Fruit fly (Drosophila melanogaster) whole organism, prepupa: ENCODE data around the gene Snoo.
A peak's percentile ranks its signal among the peaks of the same experiment; 100 is the strongest.

Experiments
- CG11294 ChIP-seq: fragments of 200-800 bp; sonication (Bioruptor generic); IDR thresholded peaks from 2 replicates; pipeline ENCODE4 v1.3.6; 2022; ENCODE audit warnings: missing biosample characterization, missing genetic modification characterization
- CG11762 ChIP-seq: fragments of 200-800 bp; sonication (Bioruptor generic); optimal IDR thresholded peaks from 3 replicates; lab custom pipeline; 2016; ENCODE audit warnings: missing biosample characterization, missing genetic modification characterization; ENCODE audit not compliant: insufficient read depth
- CG1621 ChIP-seq: fragments of 200-800 bp; sonication (Bioruptor generic); optimal IDR thresholded peaks from 3 replicates; lab custom pipeline; 2018; ENCODE audit warnings: missing biosample characterization, mild to moderate bottlenecking, missing genetic modification characterization
- CG32006 ChIP-seq: fragments of 200-800 bp; sonication (Bioruptor generic); optimal IDR thresholded peaks from 3 replicates; lab custom pipeline; 2017; ENCODE audit warnings: missing biosample characterization, mild to moderate bottlenecking, missing genetic modification characterization
- CG34406 ChIP-seq: fragments of 200-800 bp; sonication (Bioruptor generic); optimal IDR thresholded peaks from 3 replicates; lab custom pipeline; 2016; ENCODE audit warnings: missing biosample characterization, missing genetic modification characterization
- CG3919 ChIP-seq: fragments of 200-800 bp; sonication (Bioruptor generic); optimal IDR thresholded peaks from 3 replicates; lab custom pipeline; 2016; ENCODE audit warnings: missing biosample characterization, missing genetic modification characterization
- CG4318 ChIP-seq: fragments of 200-800 bp; sonication (Bioruptor generic); optimal IDR thresholded peaks from 3 replicates; lab custom pipeline; 2017; ENCODE audit warnings: missing biosample characterization, mild to moderate bottlenecking, missing genetic modification characterization
- CG6163 ChIP-seq: fragments of 200-800 bp; sonication (Bioruptor generic); IDR thresholded peaks from 3 replicates; pipeline ENCODE4 v1.3.6; 2022; ENCODE audit warnings: missing biosample characterization, missing genetic modification characterization
- CG6276 ChIP-seq: fragments of 200-800 bp; sonication (Bioruptor generic); optimal IDR thresholded peaks from 2 replicates; lab custom pipeline; 2017; ENCODE audit warnings: missing biosample characterization, mild to moderate bottlenecking, missing genetic modification characterization
- CG6792 ChIP-seq: fragments of 200-800 bp; sonication (Bioruptor generic); optimal IDR thresholded peaks from 3 replicates; lab custom pipeline; 2016; ENCODE audit warnings: missing biosample characterization, missing genetic modification characterization
- CG6854 ChIP-seq: fragments of 200-800 bp; sonication (Bioruptor generic); optimal IDR thresholded peaks from 2 replicates; lab custom pipeline; 2017; ENCODE audit warnings: missing biosample characterization, mild to moderate bottlenecking, missing genetic modification characterization
- CG8119 ChIP-seq: fragments of 200-800 bp; sonication (Bioruptor generic); IDR thresholded peaks from 3 replicates; pipeline ENCODE4 v1.3.6; 2022; ENCODE audit warnings: missing biosample characterization, missing genetic modification characterization
- CG8319 ChIP-seq: fragments of 200-800 bp; sonication (Bioruptor generic); optimal IDR thresholded peaks from 3 replicates; lab custom pipeline; 2016; ENCODE audit warnings: missing biosample characterization, missing genetic modification characterization
- CG8632 ChIP-seq: fragments of 200-800 bp; sonication (Bioruptor generic); optimal IDR thresholded peaks from 3 replicates; lab custom pipeline; 2016; ENCODE audit warnings: missing biosample characterization, missing genetic modification characterization
- CG9139 ChIP-seq: fragments of 200-800 bp; sonication (Bioruptor generic); optimal IDR thresholded peaks from 3 replicates; lab custom pipeline; 2017; ENCODE audit warnings: missing biosample characterization, mild to moderate bottlenecking, missing genetic modification characterization
- Eip75B ChIP-seq: fragments of 200-800 bp; sonication (Bioruptor generic); optimal IDR thresholded peaks from 3 replicates; lab custom pipeline; 2016; ENCODE audit warnings: missing biosample characterization, missing genetic modification characterization
- Eip78C ChIP-seq: fragments of 200-800 bp; sonication (Bioruptor generic); peaks from one replicate; lab custom pipeline; 2016; ENCODE audit warnings: missing biosample characterization, missing genetic modification characterization
- Ets21C ChIP-seq: fragments of 200-800 bp; sonication (Bioruptor generic); optimal IDR thresholded peaks from 3 replicates; lab custom pipeline; 2016; ENCODE audit warnings: missing biosample characterization, missing genetic modification characterization
- Gug ChIP-seq: fragments of 200-800 bp; sonication (Bioruptor generic); IDR thresholded peaks from 2 replicates; pipeline ENCODE4 v1.3.6; 2022; ENCODE audit warnings: missing biosample characterization, missing genetic modification characterization
- Hr38 ChIP-seq: sonication (Bioruptor generic); optimal IDR thresholded peaks from 2 replicates; lab custom pipeline; 2016; ENCODE audit warnings: missing biosample characterization, missing genetic modification characterization
- Hr39 ChIP-seq: fragments of 200-800 bp; sonication (Bioruptor generic); optimal IDR thresholded peaks from 2 replicates; lab custom pipeline; 2016; ENCODE audit warnings: missing biosample characterization, missing genetic modification characterization
- Hr4 ChIP-seq: fragments of 200-800 bp; sonication (Bioruptor generic); optimal IDR thresholded peaks from 3 replicates; lab custom pipeline; 2016; ENCODE audit warnings: missing biosample characterization, missing genetic modification characterization
- Met ChIP-seq: fragments of 200-800 bp; sonication (Bioruptor generic); optimal IDR thresholded peaks from 3 replicates; lab custom pipeline; 2016; ENCODE audit warnings: missing biosample characterization, missing genetic modification characterization
- OdsH ChIP-seq: fragments of 200-800 bp; sonication (Bioruptor generic); optimal IDR thresholded peaks from 3 replicates; lab custom pipeline; 2016; ENCODE audit warnings: missing biosample characterization, missing genetic modification characterization
- Smox ChIP-seq: fragments of 200-800 bp; sonication (Bioruptor generic); optimal IDR thresholded peaks from 3 replicates; lab custom pipeline; 2016; ENCODE audit warnings: missing biosample characterization, missing genetic modification characterization
- Sox14 ChIP-seq: fragments of 200-800 bp; sonication (Bioruptor generic); optimal IDR thresholded peaks from 3 replicates; lab custom pipeline; 2016; ENCODE audit warnings: missing biosample characterization, missing genetic modification characterization
- Sox15 ChIP-seq: fragments of 200-800 bp; sonication (Bioruptor generic); optimal IDR thresholded peaks from 3 replicates; lab custom pipeline; 2016; ENCODE audit warnings: missing biosample characterization, missing genetic modification characterization
- achi ChIP-seq: fragments of 200-800 bp; sonication (Bioruptor generic); optimal IDR thresholded peaks from 3 replicates; lab custom pipeline; 2016; ENCODE audit warnings: missing biosample characterization, missing genetic modification characterization
- acj6 ChIP-seq: fragments of 200-800 bp; sonication (Bioruptor generic); optimal IDR thresholded peaks from 3 replicates; lab custom pipeline; 2016; ENCODE audit warnings: missing biosample characterization, missing genetic modification characterization
- cyc ChIP-seq: fragments of 200-800 bp; sonication (Bioruptor generic); optimal IDR thresholded peaks from 3 replicates; lab custom pipeline; 2016; ENCODE audit warnings: missing biosample characterization, missing genetic modification characterization
- dsx ChIP-seq: fragments of 200-800 bp; optimal IDR thresholded peaks from 3 replicates; lab custom pipeline; 2019; ENCODE audit warnings: missing biosample characterization, mild to moderate bottlenecking, missing genetic modification characterization, moderate library complexity; ENCODE audit not compliant: poor library complexity, severe bottlenecking
- eg ChIP-seq: fragments of 200-800 bp; sonication (Bioruptor generic); IDR thresholded peaks from 3 replicates; pipeline ENCODE4 v1.3.6; 2022; ENCODE audit warnings: missing biosample characterization, missing genetic modification characterization
- esn ChIP-seq: fragments of 200-800 bp; sonication (Bioruptor generic); optimal IDR thresholded peaks from 2 replicates; lab custom pipeline; 2016; ENCODE audit warnings: missing biosample characterization, mild to moderate bottlenecking, missing genetic modification characterization, moderate library complexity
- fd59A ChIP-seq: fragments of 200-800 bp; sonication (Bioruptor generic); optimal IDR thresholded peaks from 2 replicates; lab custom pipeline; 2017; ENCODE audit warnings: missing biosample characterization, mild to moderate bottlenecking, missing genetic modification characterization, missing genetic modification reagents
- fd85E ChIP-seq: fragments of 200-800 bp; sonication (Bioruptor generic); optimal IDR thresholded peaks from 3 replicates; lab custom pipeline; 2016; ENCODE audit warnings: missing biosample characterization, missing genetic modification characterization
- fkh ChIP-seq: fragments of 200-800 bp; sonication (Bioruptor generic); optimal IDR thresholded peaks from 3 replicates; lab custom pipeline; 2017; ENCODE audit warnings: missing biosample characterization, mild to moderate bottlenecking, missing genetic modification characterization, moderate library complexity
- lz ChIP-seq: fragments of 200-800 bp; sonication (Bioruptor generic); optimal IDR thresholded peaks from 3 replicates; lab custom pipeline; 2016; ENCODE audit warnings: missing biosample characterization, missing genetic modification characterization
- net ChIP-seq: fragments of 200-800 bp; sonication (Bioruptor generic); optimal IDR thresholded peaks from 3 replicates; lab custom pipeline; 2016; ENCODE audit warnings: missing biosample characterization, missing genetic modification characterization
- pdm3 ChIP-seq: fragments of 200-800 bp; sonication (Bioruptor generic); optimal IDR thresholded peaks from 3 replicates; lab custom pipeline; 2016; ENCODE audit warnings: missing biosample characterization, missing genetic modification characterization
- salr ChIP-seq, 2 experiments: fragments of 200-800 bp; sonication (Bioruptor generic); optimal IDR thresholded peaks; 3 replicates each; lab custom pipeline; 2016 to 2018; ENCODE audit warnings: missing biosample characterization in 2 of 2, missing genetic modification characterization in 2 of 2, mild to moderate bottlenecking in 1 of 2
- spab ChIP-seq: fragments of 200-800 bp; sonication (Bioruptor generic); optimal IDR thresholded peaks from 2 replicates; lab custom pipeline; 2017; ENCODE audit warnings: missing biosample characterization, mild to moderate bottlenecking, missing genetic modification characterization, missing genetic modification reagents
- ss ChIP-seq, 2 experiments: fragments of 200-800 bp; sonication (Bioruptor generic); optimal IDR thresholded peaks; 2 replicates in 1 of 2; 3 replicates in 1 of 2; lab custom pipeline; 2017 to 2018; ENCODE audit warnings: mild to moderate bottlenecking in 2 of 2, missing biosample characterization in 2 of 2, missing genetic modification characterization in 2 of 2, moderate library complexity in 1 of 2
- svp ChIP-seq: fragments of 200-800 bp; sonication (Bioruptor generic); peaks from one replicate; lab custom pipeline; 2016; ENCODE audit warnings: missing biosample characterization, missing genetic modification characterization
- topi ChIP-seq: fragments of 200-800 bp; sonication (Bioruptor generic); optimal IDR thresholded peaks from 3 replicates; lab custom pipeline; 2016; ENCODE audit warnings: missing biosample characterization, missing genetic modification characterization
- vri ChIP-seq: fragments of 200-800 bp; sonication (Bioruptor generic); optimal IDR thresholded peaks from 3 replicates; lab custom pipeline; 2016; ENCODE audit warnings: missing biosample characterization, mild to moderate bottlenecking, missing genetic modification characterization

The Snoo gene

DNA sequence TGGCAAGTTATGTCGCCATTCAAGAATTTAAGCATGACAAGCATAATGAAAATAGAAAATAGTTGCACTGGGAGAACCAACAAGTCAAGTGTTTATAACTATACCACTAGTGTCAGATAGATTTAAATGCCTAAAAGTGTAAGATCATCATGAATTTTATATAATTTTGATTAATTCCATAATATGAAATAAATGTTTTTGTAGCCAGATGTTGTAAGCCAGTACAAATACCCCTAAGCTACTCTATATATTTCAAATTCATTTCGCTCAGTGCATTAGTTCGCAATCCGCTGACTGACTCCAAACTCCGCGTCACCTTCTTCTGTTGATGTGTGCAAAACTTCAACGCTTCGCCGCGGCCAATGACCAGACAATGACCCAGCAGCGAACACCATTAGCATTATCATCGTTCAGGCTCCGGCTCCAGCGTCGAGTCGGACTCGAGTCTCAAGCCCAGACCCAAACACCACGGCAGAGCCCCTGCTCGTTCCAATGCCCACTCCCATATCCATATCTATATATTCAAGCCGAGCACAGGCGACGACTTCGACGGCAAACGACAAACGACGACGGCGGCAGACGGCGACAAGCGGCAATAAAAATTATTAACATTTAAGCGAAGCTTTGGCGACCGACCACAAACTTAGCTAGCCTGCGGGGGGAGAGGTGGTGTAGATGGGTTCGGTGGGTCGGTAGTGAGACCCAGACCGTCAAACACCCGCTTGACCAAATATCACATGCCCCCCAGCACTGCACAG lies 27.5 kb downstream of the Snoo start (continued):
- TF ChIP-seq esn (GFP tag; lab: Kevin White, UChicago) = peak; percentile 6

DNA sequence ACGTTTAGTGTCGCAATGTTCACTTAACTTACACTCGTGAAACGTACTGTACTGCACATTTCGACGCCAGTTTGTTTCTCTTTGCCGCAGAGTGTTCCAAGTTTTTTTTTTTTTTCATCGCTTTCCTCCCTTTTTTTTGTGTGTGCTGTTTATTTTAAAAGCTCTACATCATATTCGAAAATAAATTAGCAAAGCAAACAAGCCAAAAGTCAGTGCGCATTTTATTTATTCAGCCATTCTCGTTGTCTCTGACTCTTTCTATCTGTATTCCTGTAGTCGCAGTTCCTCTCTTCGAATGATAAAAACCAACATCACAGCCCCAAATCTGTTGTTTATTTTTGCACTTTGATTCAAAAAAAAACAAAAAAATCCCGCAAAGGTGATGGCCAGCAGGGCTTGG lies 29.4 kb downstream of the Snoo start:
- TF ChIP-seq vri (GFP tag; lab: Kevin White, UChicago) = peak; percentile 22
- TF ChIP-seq Ets21C (GFP tag; lab: Kevin White, UChicago) = no peak
- TF ChIP-seq Sox15 (GFP tag; lab: Kevin White, UChicago) = no peak
- no peak for TF ChIP-seq CG8632
- TF ChIP-seq fd59A (GFP tag; lab: Kevin White, UChicago) = no peak
- no peak for TF ChIP-seq Hr38 (GFP tag; lab: Kevin White, UChicago)
- no peak for TF ChIP-seq cyc
- TF ChIP-seq Hr39 (GFP tag; lab: Kevin White, UChicago) = no peak
- TF ChIP-seq esn (GFP tag; lab: Kevin White, UChicago) = no peak
- TF ChIP-seq spab (GFP tag; lab: Kevin White, UChicago) = no peak
- no peak for TF ChIP-seq Hr4
- no peak for TF ChIP-seq lz (GFP tag; lab: Kevin White, UChicago)
- TF ChIP-seq Gug (GFP tag; lab: Robert Waterston, UW) = no peak
- peak; percentile 26 for TF ChIP-seq Eip78C (GFP tag; lab: Kevin White, UChicago)
- TF ChIP-seq fd85E (GFP tag; lab: Kevin White, UChicago) = no peak
- no peak for TF ChIP-seq svp
- no peak for TF ChIP-seq topi (GFP tag; lab: Kevin White, UChicago)
- no peak for TF ChIP-seq CG9139 (GFP tag; lab: Kevin White, UChicago)
- no peak for TF ChIP-seq Met
- TF ChIP-seq Sox14 (GFP tag; lab: Kevin White, UChicago) = no peak
- no peak for TF ChIP-seq Eip75B
- TF ChIP-seq fkh (GFP tag; lab: Kevin White, UChicago) = peak; percentile 38
- TF ChIP-seq acj6 (GFP tag; lab: Kevin White, UChicago) = no peak
- TF ChIP-seq Smox (GFP tag; lab: Kevin White, UChicago) = peak; percentile 8

DNA sequence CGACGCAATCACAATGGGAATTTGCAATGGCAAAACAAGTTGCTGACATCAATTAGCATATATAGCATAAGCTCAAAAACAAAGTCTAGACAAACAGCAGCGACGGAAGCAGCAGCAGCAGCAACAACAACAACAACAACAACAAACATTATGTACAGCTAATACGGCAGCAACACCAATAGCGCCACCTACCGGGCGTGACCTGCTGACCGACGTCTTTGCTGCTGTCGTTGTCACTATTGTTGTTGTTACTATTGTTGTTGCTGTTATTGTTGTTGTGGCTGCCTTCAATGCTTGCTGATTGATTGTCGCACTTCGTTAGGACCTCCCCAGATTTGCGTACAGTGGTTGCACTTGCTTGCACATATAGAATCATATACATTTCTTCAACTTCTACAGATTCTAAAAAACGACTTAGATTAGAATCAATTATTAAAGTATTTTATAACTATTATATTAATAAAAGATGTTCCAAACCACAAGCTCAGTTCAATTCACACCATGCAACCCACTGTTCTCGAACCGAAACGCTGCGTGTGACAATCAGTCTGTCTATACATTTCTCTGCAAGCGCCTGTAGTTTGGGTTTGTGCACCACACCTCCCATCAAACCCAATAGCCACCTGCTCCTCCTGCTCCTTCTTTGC lies 30.5 kb downstream of the Snoo start:
- TF ChIP-seq CG6163 (GFP tag; lab: Robert Waterston, UW) (peak; percentile 82), CG32006 (GFP tag; lab: Kevin White, UChicago) (peak; percentile 59), spab (GFP tag; lab: Kevin White, UChicago) (no peak), vri (GFP tag; lab: Kevin White, UChicago) (no peak), CG1621 (no peak), eg (GFP tag; lab: Robert Waterston, UW) (peak; percentile 87), acj6 (GFP tag; lab: Kevin White, UChicago) (peak; percentile 46), ss (GFP tag; optimal IDR thresholded peaks at IDR 0.05; lab: Kevin White, UChicago) (no peak), CG6792 (GFP tag; lab: Kevin White, UChicago) (no peak), pdm3 (GFP tag; lab: Kevin White, UChicago) (no peak), CG11762 (no peak), OdsH (no peak), CG11294 (GFP tag; lab: Robert Waterston, UW) (peak; percentile 68), CG4318 (no peak), CG34406 (GFP tag; lab: Kevin White, UChicago) (no peak), fd85E (GFP tag; lab: Kevin White, UChicago) (no peak), Hr39 (GFP tag; lab: Kevin White, UChicago) (no peak), fd59A (GFP tag; lab: Kevin White, UChicago) (no peak), CG8632 (no peak), Hr38 (GFP tag; lab: Kevin White, UChicago) (no peak), dsx (GFP tag; lab: Kevin White, UChicago) (no peak), net (GFP tag; lab: Kevin White, UChicago) (no peak), achi (GFP tag; lab: Kevin White, UChicago) (no peak), salr (GFP tag; optimal IDR thresholded peaks at IDR 0.05; lab: Kevin White, UChicago) (no peak), topi (GFP tag; lab: Kevin White, UChicago) (no peak), Sox14 (GFP tag; lab: Kevin White, UChicago) (peak; percentile 24), CG8119 (GFP tag; lab: Robert Waterston, UW) (0 out of 3 replicates have a peak, but pooled peaks have one; percentile 16), CG6854 (no peak), fkh (GFP tag; lab: Kevin White, UChicago) (no peak), CG3919 (GFP tag; lab: Kevin White, UChicago) (peak; percentile 30), CG6276 (GFP tag; lab: Kevin White, UChicago) (peak; percentile 53), CG8319 (GFP tag; lab: Kevin White, UChicago) (no peak)
